Worm (Caenorhabditis elegans) whole organism, L4 larva: Measurements from ENCODE around the gene C05B5.17.
A peak's percentile ranks its signal among the peaks of the same experiment; 100 is the strongest.

Experiments
- D1046.2 ChIP-seq: fragments of 200-800 bp; sonication (Bioruptor generic); IDR thresholded peaks from 2 replicates; pipeline ENCODE4 v1.3.6; 2022; ENCODE audit warnings: missing genetic modification characterization, missing compliant biosample characterization
- F10B5.3 ChIP-seq: sonication (generic microtip); optimal IDR thresholded peaks from 2 replicates; lab custom pipeline; 2016; ENCODE audit warnings: mild to moderate bottlenecking, missing genetic modification characterization, missing compliant biosample characterization
- F37D6.2 ChIP-seq: sonication (generic microtip); optimal IDR thresholded peaks from 2 replicates; lab custom pipeline; 2016; ENCODE audit warnings: mild to moderate bottlenecking, missing genetic modification characterization, missing compliant biosample characterization
- F44E2.7 ChIP-seq: fragments of 200-800 bp; sonication (Bioruptor generic); IDR thresholded peaks from 2 replicates; pipeline ENCODE4 v2.1.2; 2022; ENCODE audit warnings: missing genetic modification characterization, missing compliant biosample characterization
- R02D3.7 ChIP-seq: fragments of 150-350 bp; sonication (generic microtip); optimal IDR thresholded peaks from 3 replicates; lab custom pipeline; 2014; ENCODE audit warnings: missing biosample characterization, missing genetic modification characterization
- T26A8.4 ChIP-seq: fragments of 200-800 bp; sonication (Bioruptor generic); IDR thresholded peaks from 2 replicates; pipeline ENCODE4 v1.3.6; 2022; ENCODE audit warnings: missing genetic modification characterization, missing compliant biosample characterization
- Y48G9A.11 ChIP-seq: fragments of 200-800 bp; sonication (Bioruptor generic); IDR thresholded peaks from 2 replicates; pipeline ENCODE4 v1.3.6; 2022; ENCODE audit warnings: missing genetic modification reagents, missing genetic modification characterization, missing compliant biosample characterization
- ZK337.2 ChIP-seq: fragments of 200-800 bp; sonication (Bioruptor generic); IDR thresholded peaks from 2 replicates; pipeline ENCODE4 v1.3.6; 2022; ENCODE audit warnings: missing genetic modification reagents, missing genetic modification characterization, missing compliant biosample characterization
- aha-1 ChIP-seq: fragments of 150-350 bp; peaks from one replicate; lab custom pipeline; 2014; ENCODE audit warnings: missing biosample characterization, missing genetic modification characterization
- aly-2 ChIP-seq: sonication (generic microtip); optimal IDR thresholded peaks from 2 replicates; lab custom pipeline; 2018; ENCODE audit warnings: missing biosample characterization, missing genetic modification characterization
- arid-1 ChIP-seq: fragments of 200-800 bp; sonication (Bioruptor generic); conservative IDR thresholded peaks from 2 replicates; pipeline ENCODE4 v1.3.6; 2022; ENCODE audit warnings: missing genetic modification reagents, missing genetic modification characterization, missing compliant biosample characterization
- attf-4 ChIP-seq: sonication (generic microtip); optimal IDR thresholded peaks from 3 replicates; lab custom pipeline; 2017; ENCODE audit warnings: missing biosample characterization, missing genetic modification characterization
- ceh-44 ChIP-seq: fragments of 200-800 bp; sonication (Bioruptor generic); IDR thresholded peaks from 2 replicates; pipeline ENCODE4 v1.3.6; 2022; ENCODE audit warnings: missing genetic modification reagents, missing genetic modification characterization, missing compliant biosample characterization
- cey-2 ChIP-seq: sonication (generic microtip); optimal IDR thresholded peaks from 3 replicates; lab custom pipeline; 2017; ENCODE audit warnings: missing genetic modification characterization, mild to moderate bottlenecking, missing compliant biosample characterization, antibody characterized with exemption, borderline replicate concordance; ENCODE audit not compliant: insufficient read depth
- ctbp-1 ChIP-seq: fragments of 200-800 bp; sonication (Bioruptor generic); IDR thresholded peaks from 2 replicates; pipeline ENCODE4 v1.3.6; 2022; ENCODE audit warnings: missing genetic modification reagents, missing genetic modification characterization, missing compliant biosample characterization
- daf-16 ChIP-seq, 3 experiments: sonication (generic microtip); optimal IDR thresholded peaks; 2 replicates each; lab custom pipeline; 2016 to 2017; ENCODE audit warnings: missing genetic modification characterization in 3 of 3, missing genetic modification reagents in 3 of 3, mild to moderate bottlenecking in 2 of 3, missing compliant biosample characterization in 2 of 3, missing biosample characterization in 1 of 3, moderate library complexity in 1 of 3
- egl-43 ChIP-seq: fragments of 200-800 bp; sonication (Bioruptor generic); IDR thresholded peaks from 2 replicates; pipeline ENCODE4 v1.3.6; 2022; ENCODE audit warnings: missing genetic modification reagents, missing genetic modification characterization, missing compliant biosample characterization
- hmg-1.1 ChIP-seq: fragments of 200-800 bp; sonication (Bioruptor generic); IDR thresholded peaks from 2 replicates; pipeline ENCODE4 v1.3.6; 2022; ENCODE audit warnings: missing genetic modification reagents, missing genetic modification characterization, missing compliant biosample characterization
- lim-7 ChIP-seq: fragments of 200-800 bp; sonication (Bioruptor generic); IDR thresholded peaks from 2 replicates; pipeline ENCODE4 v1.3.6; 2022; ENCODE audit warnings: missing genetic modification characterization, missing compliant biosample characterization
- lsy-2 ChIP-seq, 2 experiments: fragments of 150-350 bp in 1 of 2; sonication (generic microtip) in 1 of 2; optimal IDR thresholded peaks; 2 replicates each; lab custom pipeline; 2014 to 2017; ENCODE audit warnings: missing biosample characterization in 2 of 2, missing genetic modification characterization in 2 of 2
- madf-5 ChIP-seq, 2 experiments: fragments of 200-800 bp; sonication (Bioruptor generic); IDR thresholded peaks; 2 replicates each; pipeline ENCODE4 v1.3.6; 2022; ENCODE audit warnings: missing compliant biosample characterization in 2 of 2, missing genetic modification characterization in 2 of 2
- mxl-2 ChIP-seq: fragments of 200-800 bp; sonication (Bioruptor generic); conservative IDR thresholded peaks from 2 replicates; pipeline ENCODE4 v1.3.6; 2022; ENCODE audit warnings: missing genetic modification reagents, missing genetic modification characterization, missing compliant biosample characterization
- nhr-102 ChIP-seq: sonication (generic microtip); optimal IDR thresholded peaks from 2 replicates; lab custom pipeline; 2016; ENCODE audit warnings: mild to moderate bottlenecking, missing genetic modification characterization, moderate library complexity, missing compliant biosample characterization
- nhr-237 ChIP-seq: sonication (generic microtip); optimal IDR thresholded peaks from 2 replicates; lab custom pipeline; 2017; ENCODE audit warnings: missing biosample characterization, missing genetic modification characterization
- nhr-25 ChIP-seq: sonication (generic microtip); optimal IDR thresholded peaks from 2 replicates; lab custom pipeline; 2017; ENCODE audit warnings: missing genetic modification characterization, mild to moderate bottlenecking, missing compliant biosample characterization, antibody characterized with exemption, moderate library complexity, borderline replicate concordance; ENCODE audit not compliant: insufficient read depth
- nhr-42 ChIP-seq: fragments of 200-800 bp; sonication (Bioruptor generic); IDR thresholded peaks from 2 replicates; pipeline ENCODE4 v1.3.6; 2022; ENCODE audit warnings: missing genetic modification characterization, missing compliant biosample characterization
- nhr-48 ChIP-seq: sonication (generic microtip); optimal IDR thresholded peaks from 2 replicates; lab custom pipeline; 2016; ENCODE audit warnings: mild to moderate bottlenecking, missing genetic modification characterization, missing compliant biosample characterization
- nhr-76 ChIP-seq: fragments of 150-350 bp; optimal IDR thresholded peaks from 2 replicates; lab custom pipeline; 2014; ENCODE audit warnings: missing biosample characterization, missing genetic modification characterization
- nhr-77 ChIP-seq: fragments of 150-350 bp; optimal IDR thresholded peaks from 2 replicates; lab custom pipeline; 2014; ENCODE audit warnings: missing biosample characterization, missing genetic modification characterization
- pha-4 ChIP-seq, 2 experiments: fragments of 150-350 bp in 1 of 2; fragments of 200-800 bp in 1 of 2; sonication (Bioruptor generic) in 1 of 2; IDR thresholded peaks in 1 of 2; optimal IDR thresholded peaks in 1 of 2; 2 replicates each; pipeline versions ENCODE4 v1.3.6 to Lab custom; 2014 to 2022; ENCODE audit warnings: missing genetic modification characterization in 2 of 2, missing genetic modification reagents in 2 of 2, missing biosample characterization in 1 of 2, missing compliant biosample characterization in 1 of 2
- saeg-2 ChIP-seq: fragments of 200-800 bp; sonication (Bioruptor generic); IDR thresholded peaks from 2 replicates; pipeline ENCODE4 v1.3.6; 2022; ENCODE audit warnings: missing genetic modification reagents, missing genetic modification characterization, missing compliant biosample characterization
- set-16 ChIP-seq: fragments of 200-800 bp; sonication (Bioruptor generic); IDR thresholded peaks from 2 replicates; pipeline ENCODE4 v1.3.6; 2022; ENCODE audit warnings: missing genetic modification reagents, missing genetic modification characterization, missing compliant biosample characterization
- snpc-1.2 ChIP-seq: fragments of 200-800 bp; sonication (Bioruptor generic); IDR thresholded peaks from 2 replicates; pipeline ENCODE4 v1.3.6; 2022; ENCODE audit warnings: missing genetic modification reagents, missing genetic modification characterization, missing compliant biosample characterization
- snpc-4 ChIP-seq: fragments of 150-350 bp; optimal IDR thresholded peaks from 2 replicates; lab custom pipeline; 2014; ENCODE audit warnings: missing biosample characterization, missing genetic modification characterization
- spr-3 ChIP-seq: fragments of 200-800 bp; sonication (Bioruptor generic); optimal IDR thresholded peaks from 2 replicates; lab custom pipeline; 2018; ENCODE audit warnings: mild to moderate bottlenecking, missing genetic modification characterization, missing compliant biosample characterization
- unc-130 ChIP-seq: sonication (generic microtip); optimal IDR thresholded peaks from 2 replicates; lab custom pipeline; 2016; ENCODE audit warnings: missing genetic modification reagents, missing genetic modification characterization, missing compliant biosample characterization
- vab-7 ChIP-seq: fragments of 200-800 bp; sonication (Bioruptor generic); IDR thresholded peaks from 2 replicates; pipeline ENCODE4 v1.3.6; 2022; ENCODE audit warnings: missing genetic modification reagents, missing genetic modification characterization, missing compliant biosample characterization
- zfp-3 ChIP-seq: fragments of 200-800 bp; sonication (Bioruptor generic); conservative IDR thresholded peaks from 2 replicates; pipeline ENCODE4 v1.3.6; 2022; ENCODE audit warnings: missing genetic modification reagents, missing genetic modification characterization, missing compliant biosample characterization
- ztf-11 ChIP-seq: fragments of 150-350 bp; optimal IDR thresholded peaks from 2 replicates; lab custom pipeline; 2014; ENCODE audit warnings: missing biosample characterization, missing genetic modification characterization
- ztf-7 ChIP-seq: fragments of 150-350 bp; optimal IDR thresholded peaks from 2 replicates; lab custom pipeline; 2014; ENCODE audit warnings: missing biosample characterization, missing genetic modification characterization

The C05B5.17 gene

ce11 chrIII:10027947-10028346, 28.8 kb upstream of the C05B5.17 start, which contains the start of gene ins-23:
Gene ins-23, plus strand, starts transcription at chrIII:10028247.
- TF ChIP-seq nhr-76 (no peak), vab-7 (no peak), aha-1 (tag; lab: Kevin White, UChicago) (peak; percentile 58), snpc-4 (tag; lab: Kevin White, UChicago) (no peak), hmg-1.1 (no peak)

- TF ChIP-seq F10B5.3 (no peak), T26A8.4 (GFP tag; lab: Robert Waterston, UW) (no peak), madf-5 (GFP tag; IDR thresholded peaks at IDR 0.05; lab: Robert Waterston, UW) (no peak), snpc-1.2 (no peak), nhr-25 (tag; lab: Kevin White, UChicago) (no peak), egl-43 (GFP tag; lab: Robert Waterston, UW) (no peak), nhr-77 (tag; lab: Kevin White, UChicago) (no peak), nhr-102 (tag; lab: Kevin White, UChicago) (no peak), lim-7 (GFP tag; lab: Robert Waterston, UW) (no peak), daf-16 (GFP tag; optimal IDR thresholded peaks at IDR 0.05; lab: Kevin White, UChicago) (no peak), daf-16 (tag; optimal IDR thresholded peaks at IDR 0.05; lab: Kevin White, UChicago) (no peak), set-16 (GFP tag; lab: Robert Waterston, UW) (no peak), ctbp-1 (GFP tag; lab: Robert Waterston, UW) (no peak), nhr-42 (no peak), D1046.2 (no peak), zfp-3 (GFP tag; lab: Robert Waterston, UW) (no peak), vab-7 (no peak), ztf-7 (tag; lab: Kevin White, UChicago) (no peak), attf-4 (tag; lab: Kevin White, UChicago) (no peak), F37D6.2 (tag; lab: Kevin White, UChicago) (no peak), ceh-44 (no peak)
Observed at ce11 chrIII:10025989-10026388, 26.9 kb upstream of the C05B5.17 start, which contains the start of gene ins-22. Gene ins-22, plus strand, starts transcription at chrIII:10026289.

ce11 chrIII:10023452-10023851, 24.3 kb upstream of the C05B5.17 start, which contains the start of gene ins-21:
Gene ins-21, plus strand, starts transcription at chrIII:10023752.
- TF ChIP-seq nhr-48 (tag; lab: Kevin White, UChicago) (no peak), snpc-1.2 (no peak), F44E2.7 (GFP tag; lab: Robert Waterston, UW) (no peak), spr-3 (GFP tag; lab: Kevin White, UChicago) (no peak), cey-2 (tag; lab: Kevin White, UChicago) (no peak), mxl-2 (no peak), lsy-2 (tag; optimal IDR thresholded peaks at IDR 0.05; lab: Kevin White, UChicago) (no peak), Y48G9A.11 (GFP tag; lab: Robert Waterston, UW) (no peak), R02D3.7 (no peak), set-16 (GFP tag; lab: Robert Waterston, UW) (no peak), vab-7 (no peak), aly-2 (tag; lab: Kevin White, UChicago) (no peak), ceh-44 (no peak), arid-1 (no peak), ztf-11 (no peak), saeg-2 (no peak), hmg-1.1 (no peak), nhr-237 (tag; lab: Kevin White, UChicago) (no peak)

- TF ChIP-seq mxl-2: no peak
- no peak for TF ChIP-seq Y48G9A.11 (GFP tag; lab: Robert Waterston, UW)
- TF ChIP-seq pha-4 (GFP tag; IDR thresholded peaks at IDR 0.05; lab: Robert Waterston, UW): no peak
- no peak for TF ChIP-seq pha-4 (tag; optimal IDR thresholded peaks at IDR 0.05; lab: Kevin White, UChicago)
- no peak for TF ChIP-seq ZK337.2 (GFP tag; lab: Robert Waterston, UW)
- TF ChIP-seq unc-130: no peak
Observed at ce11 chrIII:10018007-10018406, 18.9 kb upstream of the C05B5.17 start.
